Fruit fly (Drosophila melanogaster) whole organism, prepupa: ENCODE data around the gene Sgs8.

ENCODE experiments used
- Blimp-1 ChIP-seq: fragments of 200-800 bp; sonication (Bioruptor generic); optimal IDR thresholded peaks from 3 replicates; lab custom pipeline; 2017; ENCODE audit warnings: missing biosample characterization, missing genetic modification characterization, mild to moderate bottlenecking, moderate library complexity, missing genetic modification reagents
- CG10631 ChIP-seq: fragments of 200-800 bp; sonication (Bioruptor generic); optimal IDR thresholded peaks from 2 replicates; lab custom pipeline; 2016; ENCODE audit warnings: missing biosample characterization, missing genetic modification characterization
- CG10669 ChIP-seq: fragments of 200-800 bp; sonication (Bioruptor generic); optimal IDR thresholded peaks from 3 replicates; lab custom pipeline; 2018; ENCODE audit warnings: missing biosample characterization, mild to moderate bottlenecking, missing genetic modification characterization, moderate library complexity
- CG15336 ChIP-seq: fragments of 200-800 bp; sonication (Bioruptor generic); IDR thresholded peaks from 2 replicates; pipeline ENCODE4 v1.3.6; 2022; ENCODE audit warnings: missing biosample characterization, missing genetic modification characterization
- CG1621 ChIP-seq: fragments of 200-800 bp; sonication (Bioruptor generic); optimal IDR thresholded peaks from 3 replicates; lab custom pipeline; 2018; ENCODE audit warnings: missing biosample characterization, mild to moderate bottlenecking, missing genetic modification characterization
- CG16779 ChIP-seq: fragments of 200-800 bp; sonication (Bioruptor generic); optimal IDR thresholded peaks from 3 replicates; lab custom pipeline; 2017; ENCODE audit warnings: missing biosample characterization, mild to moderate bottlenecking, missing genetic modification characterization
- CG32006 ChIP-seq: fragments of 200-800 bp; sonication (Bioruptor generic); optimal IDR thresholded peaks from 3 replicates; lab custom pipeline; 2017; ENCODE audit warnings: missing biosample characterization, mild to moderate bottlenecking, missing genetic modification characterization
- CG3919 ChIP-seq: fragments of 200-800 bp; sonication (Bioruptor generic); optimal IDR thresholded peaks from 3 replicates; lab custom pipeline; 2016; ENCODE audit warnings: missing biosample characterization, missing genetic modification characterization
- CG6163 ChIP-seq: fragments of 200-800 bp; sonication (Bioruptor generic); IDR thresholded peaks from 3 replicates; pipeline ENCODE4 v1.3.6; 2022; ENCODE audit warnings: missing biosample characterization, missing genetic modification characterization
- CG6276 ChIP-seq: fragments of 200-800 bp; sonication (Bioruptor generic); optimal IDR thresholded peaks from 2 replicates; lab custom pipeline; 2017; ENCODE audit warnings: missing biosample characterization, mild to moderate bottlenecking, missing genetic modification characterization
- CG6854 ChIP-seq: fragments of 200-800 bp; sonication (Bioruptor generic); optimal IDR thresholded peaks from 2 replicates; lab custom pipeline; 2017; ENCODE audit warnings: missing biosample characterization, mild to moderate bottlenecking, missing genetic modification characterization
- CG7368 ChIP-seq: fragments of 200-800 bp; sonication (Bioruptor generic); optimal IDR thresholded peaks from 3 replicates; lab custom pipeline; 2016; ENCODE audit warnings: missing biosample characterization, missing genetic modification characterization
- CG8119 ChIP-seq: fragments of 200-800 bp; sonication (Bioruptor generic); IDR thresholded peaks from 3 replicates; pipeline ENCODE4 v1.3.6; 2022; ENCODE audit warnings: missing biosample characterization, missing genetic modification characterization
- CG8632 ChIP-seq: fragments of 200-800 bp; sonication (Bioruptor generic); optimal IDR thresholded peaks from 3 replicates; lab custom pipeline; 2016; ENCODE audit warnings: missing biosample characterization, missing genetic modification characterization
- Eip75B ChIP-seq: fragments of 200-800 bp; sonication (Bioruptor generic); optimal IDR thresholded peaks from 3 replicates; lab custom pipeline; 2016; ENCODE audit warnings: missing biosample characterization, missing genetic modification characterization
- Eip78C ChIP-seq: fragments of 200-800 bp; sonication (Bioruptor generic); peaks from one replicate; lab custom pipeline; 2016; ENCODE audit warnings: missing biosample characterization, missing genetic modification characterization
- Ets21C ChIP-seq: fragments of 200-800 bp; sonication (Bioruptor generic); optimal IDR thresholded peaks from 3 replicates; lab custom pipeline; 2016; ENCODE audit warnings: missing biosample characterization, missing genetic modification characterization
- Ets96B ChIP-seq: fragments of 200-800 bp; optimal IDR thresholded peaks from 2 replicates; lab custom pipeline; 2019; ENCODE audit warnings: missing biosample characterization, mild to moderate bottlenecking, missing genetic modification characterization, moderate library complexity
- Gug ChIP-seq: fragments of 200-800 bp; sonication (Bioruptor generic); IDR thresholded peaks from 2 replicates; pipeline ENCODE4 v1.3.6; 2022; ENCODE audit warnings: missing biosample characterization, missing genetic modification characterization
- Hr38 ChIP-seq: sonication (Bioruptor generic); optimal IDR thresholded peaks from 2 replicates; lab custom pipeline; 2016; ENCODE audit warnings: missing biosample characterization, missing genetic modification characterization
- Hr39 ChIP-seq: fragments of 200-800 bp; sonication (Bioruptor generic); optimal IDR thresholded peaks from 2 replicates; lab custom pipeline; 2016; ENCODE audit warnings: missing biosample characterization, missing genetic modification characterization
- Lpt ChIP-seq: fragments of 200-800 bp; sonication (Bioruptor generic); optimal IDR thresholded peaks from 3 replicates; lab custom pipeline; 2016; ENCODE audit warnings: missing biosample characterization, missing genetic modification characterization
- OdsH ChIP-seq: fragments of 200-800 bp; sonication (Bioruptor generic); optimal IDR thresholded peaks from 3 replicates; lab custom pipeline; 2016; ENCODE audit warnings: missing biosample characterization, missing genetic modification characterization
- achi ChIP-seq: fragments of 200-800 bp; sonication (Bioruptor generic); optimal IDR thresholded peaks from 3 replicates; lab custom pipeline; 2016; ENCODE audit warnings: missing biosample characterization, missing genetic modification characterization
- acj6 ChIP-seq: fragments of 200-800 bp; sonication (Bioruptor generic); optimal IDR thresholded peaks from 3 replicates; lab custom pipeline; 2016; ENCODE audit warnings: missing biosample characterization, missing genetic modification characterization
- eg ChIP-seq: fragments of 200-800 bp; sonication (Bioruptor generic); IDR thresholded peaks from 3 replicates; pipeline ENCODE4 v1.3.6; 2022; ENCODE audit warnings: missing biosample characterization, missing genetic modification characterization
- esn ChIP-seq: fragments of 200-800 bp; sonication (Bioruptor generic); optimal IDR thresholded peaks from 2 replicates; lab custom pipeline; 2016; ENCODE audit warnings: missing biosample characterization, mild to moderate bottlenecking, missing genetic modification characterization, moderate library complexity
- fd59A ChIP-seq: fragments of 200-800 bp; sonication (Bioruptor generic); optimal IDR thresholded peaks from 2 replicates; lab custom pipeline; 2017; ENCODE audit warnings: missing biosample characterization, mild to moderate bottlenecking, missing genetic modification characterization, missing genetic modification reagents
- fd85E ChIP-seq: fragments of 200-800 bp; sonication (Bioruptor generic); optimal IDR thresholded peaks from 3 replicates; lab custom pipeline; 2016; ENCODE audit warnings: missing biosample characterization, missing genetic modification characterization
- fkh ChIP-seq: fragments of 200-800 bp; sonication (Bioruptor generic); optimal IDR thresholded peaks from 3 replicates; lab custom pipeline; 2017; ENCODE audit warnings: missing biosample characterization, mild to moderate bottlenecking, missing genetic modification characterization, moderate library complexity
- lz ChIP-seq: fragments of 200-800 bp; sonication (Bioruptor generic); optimal IDR thresholded peaks from 3 replicates; lab custom pipeline; 2016; ENCODE audit warnings: missing biosample characterization, missing genetic modification characterization
- pdm3 ChIP-seq: fragments of 200-800 bp; sonication (Bioruptor generic); optimal IDR thresholded peaks from 3 replicates; lab custom pipeline; 2016; ENCODE audit warnings: missing biosample characterization, missing genetic modification characterization
- spab ChIP-seq: fragments of 200-800 bp; sonication (Bioruptor generic); optimal IDR thresholded peaks from 2 replicates; lab custom pipeline; 2017; ENCODE audit warnings: missing biosample characterization, mild to moderate bottlenecking, missing genetic modification characterization, missing genetic modification reagents
- ss ChIP-seq, 2 experiments: fragments of 200-800 bp; sonication (Bioruptor generic); optimal IDR thresholded peaks; 2 replicates in 1 of 2; 3 replicates in 1 of 2; lab custom pipeline; 2017 to 2018; ENCODE audit warnings: mild to moderate bottlenecking in 2 of 2, missing biosample characterization in 2 of 2, missing genetic modification characterization in 2 of 2, moderate library complexity in 1 of 2

Sgs8 gene

dm6 chr3L:11551949-11552348, 42.8 kb upstream of the Sgs8 start (continued):
- TF ChIP-seq CG6854 (GFP tag; lab: Kevin White, UChicago) (no peak), OdsH (GFP tag; lab: Kevin White, UChicago) (peak; percentile 51), esn (GFP tag; lab: Kevin White, UChicago) (peak; percentile 57), Ets96B (tag; lab: Kevin White, UChicago) (peak; percentile 71), CG1621 (tag; lab: Kevin White, UChicago) (peak; percentile 31), Blimp-1 (GFP tag; lab: Kevin White, UChicago) (no peak), fd59A (GFP tag; lab: Kevin White, UChicago) (peak; percentile 36), fd85E (GFP tag; lab: Kevin White, UChicago) (no peak), CG16779 (tag; lab: Kevin White, UChicago) (no peak), Lpt (no peak), CG3919 (GFP tag; lab: Kevin White, UChicago) (peak; percentile 65), Hr39 (GFP tag; lab: Kevin White, UChicago) (peak; percentile 36), Hr38 (GFP tag; lab: Kevin White, UChicago) (no peak), CG32006 (GFP tag; lab: Kevin White, UChicago) (peak; percentile 78), eg (peak; percentile 81), CG8632 (GFP tag; lab: Kevin White, UChicago) (peak; percentile 48), CG10669 (GFP tag; lab: Kevin White, UChicago) (peak; percentile 70), CG7368 (GFP tag; lab: Kevin White, UChicago) (peak; percentile 12), Ets21C (GFP tag; lab: Kevin White, UChicago) (no peak), ss (GFP tag; optimal IDR thresholded peaks at IDR 0.05; lab: Kevin White, UChicago) (peak; percentile 21 to 64), Gug (GFP tag; lab: Robert Waterston, UW) (peak; percentile 53), Eip75B (GFP tag; lab: Kevin White, UChicago) (peak; percentile 62), CG10631 (GFP tag; lab: Kevin White, UChicago) (peak; percentile 54), Eip78C (GFP tag; lab: Kevin White, UChicago) (peak; percentile 87)

DNA sequence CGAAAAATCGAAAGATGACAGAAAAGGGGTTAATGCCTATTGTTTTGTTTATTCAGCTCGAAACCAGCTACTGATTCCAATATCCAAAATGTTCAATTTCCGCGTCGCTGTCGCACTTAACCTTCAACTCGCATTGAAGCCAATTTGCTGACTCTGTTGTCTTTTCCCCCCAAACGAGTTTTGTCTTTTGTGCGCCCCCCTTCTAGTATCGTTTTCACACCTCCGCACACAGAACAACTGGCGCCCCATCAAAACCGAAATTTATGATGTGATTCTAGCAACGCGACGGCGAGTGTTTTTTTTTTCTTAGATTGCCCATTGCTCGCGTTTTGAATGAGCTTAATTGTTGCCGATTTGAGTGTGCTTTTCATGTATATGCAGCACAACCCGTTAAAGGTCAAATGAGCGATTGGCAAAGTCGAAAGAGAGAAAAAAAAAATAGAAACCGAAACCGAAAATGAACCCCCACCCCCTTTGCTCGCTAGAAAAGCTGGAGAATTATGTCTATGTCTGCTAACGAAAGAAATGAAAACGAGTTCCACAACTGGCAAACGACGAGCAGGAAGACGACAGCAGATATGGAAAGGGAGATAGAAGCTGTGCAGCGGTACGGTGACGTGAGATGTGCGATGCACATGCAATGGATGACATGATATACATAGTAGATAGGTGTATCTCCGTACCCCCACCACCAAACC, 41.3 kb upstream of the Sgs8 start:
- TF ChIP-seq fkh, result peak; percentile 66
- TF ChIP-seq CG6163, result 0 out of 3 replicates have a peak, but pooled peaks have one; percentile 24
- TF ChIP-seq acj6 (GFP tag; lab: Kevin White, UChicago), result no peak

DNA sequence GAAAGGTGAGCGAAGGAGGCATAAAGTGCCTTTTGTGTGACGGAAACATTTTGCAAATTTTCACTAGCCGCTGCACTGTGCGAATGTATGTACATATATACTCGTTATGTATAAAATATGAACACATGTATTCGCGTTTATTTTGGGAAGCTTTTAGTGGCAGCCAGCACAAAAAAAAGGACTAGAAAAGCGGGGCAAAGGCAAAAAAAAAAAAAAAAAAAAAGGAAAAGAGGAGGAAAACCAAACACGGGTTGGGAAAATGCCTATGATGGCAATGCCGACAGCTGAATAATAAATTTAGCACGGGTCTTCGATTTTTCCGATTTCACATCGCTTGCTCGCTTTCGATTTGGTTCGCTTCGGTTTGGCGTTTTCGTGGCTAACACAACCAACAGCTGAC, 40.2 kb upstream of the Sgs8 start:
- TF ChIP-seq lz (GFP tag; lab: Kevin White, UChicago) (no peak), pdm3 (GFP tag; lab: Kevin White, UChicago) (no peak), Eip78C (GFP tag; lab: Kevin White, UChicago) (peak; percentile 11), CG6276 (peak; percentile 22), CG8119 (peak; percentile 55; the same call in 2 of the 3 replicates), ss (GFP tag; optimal IDR thresholded peaks at IDR 0.05; lab: Kevin White, UChicago) (no peak), Gug (GFP tag; lab: Robert Waterston, UW) (peak; percentile 13; the same call in 1 of the 2 replicates), CG6163 (no peak), eg (peak; percentile 61; the same call in 2 of the 3 replicates), spab (GFP tag; lab: Kevin White, UChicago) (no peak), CG15336 (GFP tag; lab: Robert Waterston, UW) (0 out of 2 replicates have a peak, but pooled peaks have one; percentile 27)

- TF ChIP-seq achi (GFP tag; lab: Kevin White, UChicago), result no peak
Measured at dm6 chr3L:11548009-11548408, 38.8 kb upstream of the Sgs8 start.
